Worm (Caenorhabditis elegans) whole organism, L4 larva: Measurements from ENCODE around the gene W02A2.12.

Experiments
- D1046.2 ChIP-seq: fragments of 200-800 bp; sonication (Bioruptor generic); IDR thresholded peaks from 2 replicates; pipeline ENCODE4 v1.3.6; 2022; ENCODE audit warnings: missing genetic modification characterization, missing compliant biosample characterization
- F10B5.3 ChIP-seq: sonication (generic microtip); optimal IDR thresholded peaks from 2 replicates; lab custom pipeline; 2016; ENCODE audit warnings: mild to moderate bottlenecking, missing genetic modification characterization, missing compliant biosample characterization
- F26F4.8 ChIP-seq: fragments of 200-800 bp; sonication (Bioruptor generic); conservative IDR thresholded peaks from 2 replicates; pipeline ENCODE4 v1.3.6; 2022; ENCODE audit warnings: missing genetic modification characterization, missing compliant biosample characterization
- F37D6.2 ChIP-seq: sonication (generic microtip); optimal IDR thresholded peaks from 2 replicates; lab custom pipeline; 2016; ENCODE audit warnings: mild to moderate bottlenecking, missing genetic modification characterization, missing compliant biosample characterization
- F44E2.7 ChIP-seq: fragments of 200-800 bp; sonication (Bioruptor generic); IDR thresholded peaks from 2 replicates; pipeline ENCODE4 v2.1.2; 2022; ENCODE audit warnings: missing genetic modification characterization, missing compliant biosample characterization
- F49E8.2 ChIP-seq: sonication (generic microtip); optimal IDR thresholded peaks from 2 replicates; lab custom pipeline; 2016; ENCODE audit warnings: missing compliant biosample characterization, mild to moderate bottlenecking, missing genetic modification characterization, borderline replicate concordance
- T26A8.4 ChIP-seq: fragments of 200-800 bp; sonication (Bioruptor generic); IDR thresholded peaks from 2 replicates; pipeline ENCODE4 v1.3.6; 2022; ENCODE audit warnings: missing genetic modification characterization, missing compliant biosample characterization
- Y48G9A.11 ChIP-seq: fragments of 200-800 bp; sonication (Bioruptor generic); IDR thresholded peaks from 2 replicates; pipeline ENCODE4 v1.3.6; 2022; ENCODE audit warnings: missing genetic modification reagents, missing genetic modification characterization, missing compliant biosample characterization
- ZK337.2 ChIP-seq: fragments of 200-800 bp; sonication (Bioruptor generic); IDR thresholded peaks from 2 replicates; pipeline ENCODE4 v1.3.6; 2022; ENCODE audit warnings: missing genetic modification reagents, missing genetic modification characterization, missing compliant biosample characterization
- aha-1 ChIP-seq: fragments of 150-350 bp; peaks from one replicate; lab custom pipeline; 2014; ENCODE audit warnings: missing biosample characterization, missing genetic modification characterization
- ama-1 ChIP-seq: fragments of 150-350 bp; optimal IDR thresholded peaks from 2 replicates; lab custom pipeline; 2014; ENCODE audit warnings: inconsistent platforms, mixed read lengths
- arid-1 ChIP-seq: fragments of 200-800 bp; sonication (Bioruptor generic); conservative IDR thresholded peaks from 2 replicates; pipeline ENCODE4 v1.3.6; 2022; ENCODE audit warnings: missing genetic modification reagents, missing genetic modification characterization, missing compliant biosample characterization
- ceh-62 ChIP-seq: sonication (generic microtip); optimal IDR thresholded peaks from 2 replicates; lab custom pipeline; 2017; ENCODE audit warnings: missing biosample characterization, missing genetic modification characterization
- ceh-82 ChIP-seq: sonication (generic microtip); optimal IDR thresholded peaks from 2 replicates; lab custom pipeline; 2017; ENCODE audit warnings: missing biosample characterization, missing genetic modification characterization
- cey-2 ChIP-seq: sonication (generic microtip); optimal IDR thresholded peaks from 3 replicates; lab custom pipeline; 2017; ENCODE audit warnings: missing genetic modification characterization, mild to moderate bottlenecking, missing compliant biosample characterization, antibody characterized with exemption, borderline replicate concordance; ENCODE audit not compliant: insufficient read depth
- ctbp-1 ChIP-seq: fragments of 200-800 bp; sonication (Bioruptor generic); IDR thresholded peaks from 2 replicates; pipeline ENCODE4 v1.3.6; 2022; ENCODE audit warnings: missing genetic modification reagents, missing genetic modification characterization, missing compliant biosample characterization
- daf-19 ChIP-seq: fragments of 200-800 bp; sonication (Bioruptor generic); conservative IDR thresholded peaks from 2 replicates; pipeline ENCODE4 v1.3.6; 2022; ENCODE audit warnings: missing genetic modification characterization, missing compliant biosample characterization
- dmd-8 ChIP-seq: fragments of 200-800 bp; sonication (Bioruptor generic); IDR thresholded peaks from 2 replicates; pipeline ENCODE4 v1.3.6; 2022; ENCODE audit warnings: missing genetic modification characterization, missing compliant biosample characterization
- dmd-9 ChIP-seq: fragments of 200-800 bp; sonication (Bioruptor generic); IDR thresholded peaks from 2 replicates; pipeline ENCODE4 v1.3.6; 2022; ENCODE audit warnings: missing genetic modification reagents, missing genetic modification characterization, missing compliant biosample characterization
- dpl-1 ChIP-seq: fragments of 150-350 bp; optimal IDR thresholded peaks from 2 replicates; lab custom pipeline; 2014; ENCODE audit warnings: missing biosample characterization, missing genetic modification reagents, missing genetic modification characterization
- dve-1 ChIP-seq: sonication (generic microtip); optimal IDR thresholded peaks from 2 replicates; lab custom pipeline; 2017; ENCODE audit warnings: antibody characterized with exemption, mild to moderate bottlenecking, missing genetic modification characterization, missing compliant biosample characterization; ENCODE audit not compliant: insufficient read depth
- gei-8 ChIP-seq: fragments of 200-800 bp; sonication (Bioruptor generic); optimal IDR thresholded peaks from 2 replicates; lab custom pipeline; 2018; ENCODE audit warnings: mild to moderate bottlenecking, missing genetic modification characterization, missing compliant biosample characterization
- hif-1 ChIP-seq, 2 experiments: sonication (generic microtip); optimal IDR thresholded peaks; 2 replicates each; lab custom pipeline; 2016 to 2017; ENCODE audit warnings: missing compliant biosample characterization in 2 of 2, missing genetic modification characterization in 2 of 2, missing genetic modification reagents in 2 of 2, missing genotype in 2 of 2, mild to moderate bottlenecking in 1 of 2
- hlh-11 ChIP-seq: fragments of 200-800 bp; sonication (Bioruptor generic); optimal IDR thresholded peaks from 2 replicates; lab custom pipeline; 2018; ENCODE audit warnings: mild to moderate bottlenecking, missing genetic modification characterization, missing compliant biosample characterization
- hmg-1.1 ChIP-seq: fragments of 200-800 bp; sonication (Bioruptor generic); IDR thresholded peaks from 2 replicates; pipeline ENCODE4 v1.3.6; 2022; ENCODE audit warnings: missing genetic modification reagents, missing genetic modification characterization, missing compliant biosample characterization
- jun-1 ChIP-seq: fragments of 150-350 bp; optimal IDR thresholded peaks from 2 replicates; lab custom pipeline; 2014; ENCODE audit warnings: missing biosample characterization, missing genetic modification reagents, missing genetic modification characterization
- lin-29 ChIP-seq: fragments of 200-800 bp; sonication (Bioruptor generic); IDR thresholded peaks from 2 replicates; pipeline ENCODE4 v1.3.6; 2022; ENCODE audit warnings: missing genetic modification reagents, missing genetic modification characterization, missing compliant biosample characterization
- lin-38 ChIP-seq: fragments of 200-800 bp; sonication (Bioruptor generic); IDR thresholded peaks from 2 replicates; pipeline ENCODE4 v1.3.6; 2022; ENCODE audit warnings: missing genetic modification reagents, missing genetic modification characterization, missing compliant biosample characterization
- lsy-2 ChIP-seq, 2 experiments: fragments of 150-350 bp in 1 of 2; sonication (generic microtip) in 1 of 2; optimal IDR thresholded peaks; 2 replicates each; lab custom pipeline; 2014 to 2017; ENCODE audit warnings: missing biosample characterization in 2 of 2, missing genetic modification characterization in 2 of 2
- madf-5 ChIP-seq, 2 experiments: fragments of 200-800 bp; sonication (Bioruptor generic); IDR thresholded peaks; 2 replicates each; pipeline ENCODE4 v1.3.6; 2022; ENCODE audit warnings: missing compliant biosample characterization in 2 of 2, missing genetic modification characterization in 2 of 2
- madf-9 ChIP-seq: fragments of 200-800 bp; sonication (Bioruptor generic); conservative IDR thresholded peaks from 2 replicates; pipeline ENCODE4 v1.3.6; 2022; ENCODE audit warnings: missing genetic modification reagents, missing genetic modification characterization, missing compliant biosample characterization
- mep-1 ChIP-seq: fragments of 150-350 bp; sonication (generic microtip); optimal IDR thresholded peaks from 3 replicates; lab custom pipeline; 2014; ENCODE audit warnings: missing biosample characterization, missing genetic modification characterization
- mxl-2 ChIP-seq: fragments of 200-800 bp; sonication (Bioruptor generic); conservative IDR thresholded peaks from 2 replicates; pipeline ENCODE4 v1.3.6; 2022; ENCODE audit warnings: missing genetic modification reagents, missing genetic modification characterization, missing compliant biosample characterization
- nhr-237 ChIP-seq: sonication (generic microtip); optimal IDR thresholded peaks from 2 replicates; lab custom pipeline; 2017; ENCODE audit warnings: missing biosample characterization, missing genetic modification characterization
- nhr-41 ChIP-seq: fragments of 200-800 bp; sonication (Bioruptor generic); IDR thresholded peaks from 2 replicates; pipeline ENCODE4 v1.3.6; 2022; ENCODE audit warnings: missing genetic modification reagents, missing genetic modification characterization, missing compliant biosample characterization
- nhr-6 ChIP-seq: fragments of 150-350 bp; optimal IDR thresholded peaks from 2 replicates; lab custom pipeline; 2014; ENCODE audit warnings: missing biosample characterization, missing genetic modification characterization
- snpc-1.2 ChIP-seq: fragments of 200-800 bp; sonication (Bioruptor generic); IDR thresholded peaks from 2 replicates; pipeline ENCODE4 v1.3.6; 2022; ENCODE audit warnings: missing genetic modification reagents, missing genetic modification characterization, missing compliant biosample characterization
- tra-1 ChIP-seq: fragments of 200-800 bp; sonication (Bioruptor generic); IDR thresholded peaks from 2 replicates; pipeline ENCODE4 v1.3.6; 2022; ENCODE audit warnings: missing genetic modification reagents, missing genetic modification characterization, missing compliant biosample characterization
- unc-130 ChIP-seq: sonication (generic microtip); optimal IDR thresholded peaks from 2 replicates; lab custom pipeline; 2016; ENCODE audit warnings: missing genetic modification reagents, missing genetic modification characterization, missing compliant biosample characterization
- unc-62 ChIP-seq, 3 experiments: fragments of 150-350 bp in 1 of 3; sonication (generic microtip); optimal IDR thresholded peaks in 2 of 3; peaks in 1 of 3; 1 replicate in 1 of 3; 2 replicates in 2 of 3; lab custom pipeline; 2014 to 2017; ENCODE audit warnings: missing biosample characterization in 3 of 3, missing genetic modification characterization in 3 of 3, missing genetic modification reagents in 3 of 3, missing genotype in 1 of 3
- zfp-2 ChIP-seq: sonication (generic microtip); optimal IDR thresholded peaks from 2 replicates; lab custom pipeline; 2016; ENCODE audit warnings: mild to moderate bottlenecking, missing genetic modification characterization, missing compliant biosample characterization
- ztf-7 ChIP-seq: fragments of 150-350 bp; optimal IDR thresholded peaks from 2 replicates; lab custom pipeline; 2014; ENCODE audit warnings: missing biosample characterization, missing genetic modification characterization

W02A2.12 gene

ce11 chrIV:13386043-13386442 lies 37.4 kb upstream of the W02A2.12 start, which contains the start of the genes Y62E10A.20, Y62E10A.23 and mdt-9 (continued):
- TF ChIP-seq dmd-9 (GFP tag; lab: Robert Waterston, UW) (no peak), unc-130 (peak; percentile 78), mep-1 (tag; lab: Kevin White, UChicago) (peak; percentile 86), aha-1 (tag; lab: Kevin White, UChicago) (peak; percentile 96), gei-8 (GFP tag; lab: Kevin White, UChicago) (no peak), dve-1 (peak; percentile 70), arid-1 (GFP tag; lab: Robert Waterston, UW) (0 out of 2 replicates have a peak, but pooled peaks have one; percentile 48), nhr-6 (tag; lab: Kevin White, UChicago) (peak; percentile 92), daf-19 (no peak), nhr-237 (tag; lab: Kevin White, UChicago) (no peak), ama-1 (lab: Kevin White, UChicago) (peak; percentile 20), ztf-7 (tag; lab: Kevin White, UChicago) (peak; percentile 65), hif-1 (tag; optimal IDR thresholded peaks at IDR 0.05; lab: Kevin White, UChicago) (peak in 1 of 2 experiments; percentile 76), F37D6.2 (tag; lab: Kevin White, UChicago) (peak; percentile 41), dpl-1 (GFP tag; lab: Kevin White, UChicago) (peak; percentile 74), F49E8.2 (tag; lab: Kevin White, UChicago) (no peak)
- TF ChIP-seq, all 104 proteins: peak for 28

- TF ChIP-seq mep-1 (tag; lab: Kevin White, UChicago) (peak; percentile 10), lin-38 (peak; percentile 32; the same call in 1 of the 2 replicates), unc-130 (no peak), hmg-1.1 (GFP tag; lab: Robert Waterston, UW) (0 out of 2 replicates have a peak, but pooled peaks have one; percentile 40), hif-1 (tag; optimal IDR thresholded peaks at IDR 0.05; lab: Kevin White, UChicago) (peak in 1 of 2 experiments; percentile 19), aha-1 (tag; lab: Kevin White, UChicago) (peak; percentile 60)
- TF ChIP-seq, all 104 proteins: peak for 5
Measured at ce11 chrIV:13383763-13384436, 35.3 kb upstream of the W02A2.12 start, which contains the start of gene rab-19. Gene rab-19, minus strand, starts transcription at chrIV:13384386.

DNA sequence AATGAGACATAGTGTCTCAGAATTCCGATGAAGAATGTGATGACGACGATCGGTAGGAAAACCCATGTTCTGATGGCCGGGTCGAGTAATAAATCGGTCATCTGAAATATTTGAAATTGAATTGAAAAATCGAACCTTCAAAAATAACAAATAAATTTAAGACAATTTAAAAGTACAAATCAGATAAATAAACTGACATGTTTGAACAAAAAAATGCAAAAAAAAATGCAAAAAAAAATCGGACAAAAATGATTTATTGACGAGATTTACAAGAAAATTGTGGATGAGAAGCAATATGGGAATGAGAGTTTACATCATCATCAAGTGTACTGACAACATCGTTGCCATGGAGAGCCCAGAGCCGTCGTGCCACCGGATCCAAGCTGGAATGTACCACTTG lies 33.2 kb upstream of the W02A2.12 start, which contains the start of gene emc-3:
emc-3 (minus strand) TSS at position 101 of the 400 bp plus-strand sequence.
- no peak for TF ChIP-seq madf-9 (GFP tag; lab: Robert Waterston, UW)
- no peak for TF ChIP-seq dpl-1 (GFP tag; lab: Kevin White, UChicago)
- TF ChIP-seq ceh-82 (tag; lab: Kevin White, UChicago) = no peak
- TF ChIP-seq D1046.2 (GFP tag; lab: Robert Waterston, UW) = no peak
- no peak for TF ChIP-seq lin-29
- no peak for TF ChIP-seq nhr-41 (GFP tag; lab: Robert Waterston, UW)
- no peak for TF ChIP-seq ctbp-1 (GFP tag; lab: Robert Waterston, UW)
- no peak for TF ChIP-seq jun-1 (tag; lab: Kevin White, UChicago)
- no peak for TF ChIP-seq tra-1
- TF ChIP-seq F44E2.7 (GFP tag; lab: Robert Waterston, UW) = no peak
- no peak for TF ChIP-seq gei-8 (GFP tag; lab: Kevin White, UChicago)
- no peak for TF ChIP-seq nhr-6 (tag; lab: Kevin White, UChicago)
- no peak for TF ChIP-seq T26A8.4 (GFP tag; lab: Robert Waterston, UW)

- TF ChIP-seq cey-2 (tag; lab: Kevin White, UChicago) (no peak), zfp-2 (tag; lab: Kevin White, UChicago) (no peak), unc-62 (GFP tag; optimal IDR thresholded peaks at IDR 0.05 in 1 of 2; lab: Kevin White, UChicago) (no peak), unc-62 (tag; optimal IDR thresholded peaks at IDR 0.05; lab: Kevin White, UChicago) (no peak), dmd-8 (GFP tag; lab: Robert Waterston, UW) (no peak), hlh-11 (tag; lab: Kevin White, UChicago) (no peak), hmg-1.1 (GFP tag; lab: Robert Waterston, UW) (no peak), mxl-2 (no peak), lsy-2 (tag; optimal IDR thresholded peaks at IDR 0.05; lab: Kevin White, UChicago) (no peak), madf-9 (GFP tag; lab: Robert Waterston, UW) (no peak), snpc-1.2 (GFP tag; lab: Robert Waterston, UW) (no peak), Y48G9A.11 (GFP tag; lab: Robert Waterston, UW) (no peak), ZK337.2 (GFP tag; lab: Robert Waterston, UW) (no peak), ceh-62 (tag; lab: Kevin White, UChicago) (no peak), hif-1 (tag; optimal IDR thresholded peaks at IDR 0.05; lab: Kevin White, UChicago) (no peak), F10B5.3 (tag; lab: Kevin White, UChicago) (no peak), F26F4.8 (no peak), madf-5 (GFP tag; IDR thresholded peaks at IDR 0.05; lab: Robert Waterston, UW) (no peak)
Measured at ce11 chrIV:13380506-13380905, 31.9 kb upstream of the W02A2.12 start.
